Fruit fly (Drosophila melanogaster): ENCODE data around the gene CG31689.
A peak's percentile ranks its signal among the peaks of the same experiment; 100 is the strongest.

Gene CG31689

DNA sequence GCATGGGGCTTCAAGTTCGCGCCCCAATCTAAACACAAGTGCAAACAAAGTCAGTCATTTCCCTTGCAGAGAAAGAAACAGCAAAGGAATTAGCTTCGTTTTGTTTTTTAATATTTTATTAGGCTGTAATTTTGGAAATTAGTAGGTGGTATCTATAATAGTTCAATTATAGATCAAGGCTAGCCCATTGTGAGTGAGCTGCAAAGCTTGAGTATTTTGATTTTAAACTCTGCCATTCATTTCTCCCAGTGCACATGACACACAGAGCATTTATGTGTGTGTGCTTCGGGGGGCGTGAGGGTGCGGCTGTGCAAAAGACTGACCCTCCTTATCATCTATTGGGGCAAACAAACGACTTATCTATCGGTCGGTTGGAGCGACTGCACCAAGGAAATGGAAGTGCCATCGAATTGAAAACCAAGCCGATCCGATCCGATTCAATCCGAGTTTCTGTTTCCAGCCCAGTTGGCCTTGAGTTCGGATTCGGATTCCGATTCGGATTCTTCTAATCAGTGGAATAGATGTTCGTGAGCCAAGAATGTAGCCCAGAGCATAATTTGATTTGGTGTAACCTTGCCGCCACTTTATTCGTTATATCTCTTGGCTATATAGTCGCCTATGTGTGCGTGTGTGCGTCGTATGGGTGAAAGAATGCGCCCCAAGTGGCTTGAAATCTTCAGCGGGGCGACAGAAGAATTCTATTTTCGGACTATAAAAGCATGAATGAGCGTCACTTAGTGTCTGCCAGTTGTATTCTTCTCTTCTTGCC lies 6.1 kb downstream of the CG31689 start (continued):
- TF ChIP-seq CG13424 (tag; optimal IDR thresholded peaks at IDR 0.05): peak; percentile 21
- peak; percentile 27 for TF ChIP-seq HLH3B (GFP tag; IDR thresholded peaks at IDR 0.05)
- TF ChIP-seq klu (GFP tag; IDR thresholded peaks at IDR 0.05): peak; percentile 18; the same call in 1 of the 2 replicates
- peak; percentile 48 for TF ChIP-seq CG17359 (tag; optimal IDR thresholded peaks at IDR 0.05)
- TF ChIP-seq sens (GFP tag): peak; percentile 79
- peak; percentile 60 for TF ChIP-seq CG2712 (tag; optimal IDR thresholded peaks at IDR 0.05)
- TF ChIP-seq tgo (GFP tag; IDR thresholded peaks at IDR 0.05): peak; percentile 27; the same call in 1 of the 3 replicates
- peak; percentile 16 for TF ChIP-seq CG11723 (GFP tag; optimal IDR thresholded peaks at IDR 0.05)
- TF ChIP-seq Gug (GFP tag; IDR thresholded peaks at IDR 0.05): 0 out of 4 replicates have a peak, but pooled peaks have one; percentile 22
- peak in 1 of 2 experiments; percentile 19 for TF ChIP-seq chif (GFP tag; optimal IDR thresholded peaks at IDR 0.05)
- peak in 1 of 2 experiments; percentile 31 for TF ChIP-seq Eip74EF (GFP tag; optimal IDR thresholded peaks at IDR 0.05)
- 0 out of 3 replicates have a peak, but pooled peaks have one; percentile 41 for TF ChIP-seq so (GFP tag; IDR thresholded peaks at IDR 0.05)
- TF ChIP-seq row (GFP tag; IDR thresholded peaks at IDR 0.05): peak; percentile 59; the same call in 2 of the 3 replicates
- peak; percentile 11 for TF ChIP-seq NC2β (GFP tag; optimal IDR thresholded peaks at IDR 0.05)
- TF ChIP-seq vvl (GFP tag; IDR thresholded peaks at IDR 0.05): peak; percentile 47; the same call in 1 of the 2 replicates
- TF ChIP-seq CG14441 (GFP tag; IDR thresholded peaks at IDR 0.05): peak; percentile 45; the same call in 1 of the 2 replicates
- TF ChIP-seq Meics (GFP tag; optimal IDR thresholded peaks at IDR 0.05): peak; percentile 33
- TF ChIP-seq dpn (GFP tag; optimal IDR thresholded peaks at IDR 0.05): peak in 1 of 2 experiments; percentile 8
- peak; percentile 6 for TF ChIP-seq bcd (GFP tag; optimal IDR thresholded peaks at IDR 0.05)
- TF ChIP-seq CG2202 (tag; optimal IDR thresholded peaks at IDR 0.05): no peak

DNA sequence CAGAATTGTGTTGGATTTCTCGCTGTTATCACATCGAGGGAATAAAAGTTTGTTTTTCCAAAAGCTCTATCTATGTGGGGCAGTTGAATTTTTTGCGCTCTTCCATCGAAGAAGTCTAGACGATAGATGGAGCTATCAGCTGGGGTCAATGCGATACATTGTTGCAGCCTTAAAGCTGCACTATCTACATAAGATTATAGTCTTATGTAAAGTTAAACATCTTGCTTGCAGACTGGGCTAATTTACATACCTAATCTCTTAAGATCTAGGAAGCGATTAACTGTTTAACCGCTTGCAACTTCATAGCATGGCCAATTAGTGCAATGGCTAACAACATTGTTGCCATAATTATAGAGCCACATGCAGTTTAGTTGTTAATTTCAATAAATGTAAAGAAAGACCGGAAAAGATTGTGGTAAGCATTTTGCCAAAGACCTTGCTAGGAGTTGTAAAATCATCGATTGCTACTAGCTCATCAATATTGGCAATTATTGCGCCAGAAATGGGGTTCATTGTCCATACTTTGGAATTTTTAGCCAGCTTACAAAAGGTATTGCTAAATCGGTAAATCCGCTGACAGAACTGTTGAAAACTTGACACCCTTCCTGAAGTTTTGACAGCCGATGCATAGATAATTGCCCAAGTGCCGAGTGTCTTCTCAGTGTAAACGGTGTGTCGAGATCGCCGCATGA lies 6.8 kb downstream of the CG31689 start:
- peak in 1 of 2 experiments; percentile 65 for TF ChIP-seq eve (GFP tag; optimal IDR thresholded peaks at IDR 0.05)
- TF ChIP-seq oc (tag; optimal IDR thresholded peaks at IDR 0.05): no peak
- TF ChIP-seq nom (GFP tag; optimal IDR thresholded peaks at IDR 0.05): no peak
- TF ChIP-seq HLH3B (GFP tag; IDR thresholded peaks at IDR 0.05): no peak
- peak; percentile 71 for TF ChIP-seq CTCF (GFP tag; optimal IDR thresholded peaks at IDR 0.05)
- TF ChIP-seq CG7357 (GFP tag; IDR thresholded peaks at IDR 0.05): no peak
- no peak for TF ChIP-seq CG9817 (tag; optimal IDR thresholded peaks at IDR 0.05)
- TF ChIP-seq kah (GFP tag; optimal IDR thresholded peaks at IDR 0.05): no peak
- TF ChIP-seq CG8944 (GFP tag; optimal IDR thresholded peaks at IDR 0.05): no peak

dm6 chr2L:2734215-2734614 lies 8.7 kb downstream of the CG31689 start:
- peak; percentile 55 for TF ChIP-seq Fer3 (tag; optimal IDR thresholded peaks at IDR 0.05)
- no peak for TF ChIP-seq wor (GFP tag; IDR thresholded peaks at IDR 0.05)
- TF ChIP-seq zen (tag; optimal IDR thresholded peaks at IDR 0.05): no peak
- TF ChIP-seq Med (GFP tag): peak; percentile 86
- TF ChIP-seq CG8765 (GFP tag; IDR thresholded peaks at IDR 0.05): no peak
- TF ChIP-seq CG13624 (GFP tag; optimal IDR thresholded peaks at IDR 0.05): peak; percentile 67
- TF ChIP-seq ftz-f1 (GFP tag; optimal IDR thresholded peaks at IDR 0.05): no peak
- TF ChIP-seq dmrt11E (tag; optimal IDR thresholded peaks at IDR 0.05): no peak
- TF ChIP-seq Dll (GFP tag; IDR thresholded peaks at IDR 0.05; ENCODE audit: partially characterized antibody): no peak
- TF ChIP-seq wdn (GFP tag; IDR thresholded peaks at IDR 0.05): peak; percentile 34; the same call in 1 of the 2 replicates
- TF ChIP-seq dati (GFP tag; IDR thresholded peaks at IDR 0.05): no peak
- no peak for TF ChIP-seq Dfd (GFP tag; optimal IDR thresholded peaks at IDR 0.05)
- TF ChIP-seq Oli (tag; optimal IDR thresholded peaks at IDR 0.05): peak; percentile 38
- peak; percentile 40 for TF ChIP-seq ind (GFP tag; optimal IDR thresholded peaks at IDR 0.05)
- TF ChIP-seq sens (GFP tag): peak; percentile 88
- no peak for TF ChIP-seq dimm (GFP tag; IDR thresholded peaks at IDR 0.05)
- no peak for TF ChIP-seq Scr (GFP tag; IDR thresholded peaks at IDR 0.05; ENCODE audit: partially characterized antibody)
- TF ChIP-seq CG8290 (GFP tag; optimal IDR thresholded peaks at IDR 0.05): no peak
- peak in 1 of 2 experiments; percentile 15 for TF ChIP-seq CG8290 (tag; optimal IDR thresholded peaks at IDR 0.05)
- TF ChIP-seq ap (GFP tag; IDR thresholded peaks at IDR 0.05): no peak
- TF ChIP-seq lilli (GFP tag; optimal IDR thresholded peaks at IDR 0.05): peak; percentile 72

All from whole organism, embryonic.